Fruit fly (Drosophila melanogaster) whole organism, larva: Measurements from ENCODE around the gene mRpS33.

ENCODE experiments used
- noc ChIP-seq: fragments of 200-800 bp; sonication (Bioruptor generic); optimal IDR thresholded peaks from 3 replicates; lab custom pipeline; 2019; ENCODE audit warnings: missing biosample characterization, mild to moderate bottlenecking, missing genetic modification characterization, moderate library complexity

mRpS33 gene

DNA sequence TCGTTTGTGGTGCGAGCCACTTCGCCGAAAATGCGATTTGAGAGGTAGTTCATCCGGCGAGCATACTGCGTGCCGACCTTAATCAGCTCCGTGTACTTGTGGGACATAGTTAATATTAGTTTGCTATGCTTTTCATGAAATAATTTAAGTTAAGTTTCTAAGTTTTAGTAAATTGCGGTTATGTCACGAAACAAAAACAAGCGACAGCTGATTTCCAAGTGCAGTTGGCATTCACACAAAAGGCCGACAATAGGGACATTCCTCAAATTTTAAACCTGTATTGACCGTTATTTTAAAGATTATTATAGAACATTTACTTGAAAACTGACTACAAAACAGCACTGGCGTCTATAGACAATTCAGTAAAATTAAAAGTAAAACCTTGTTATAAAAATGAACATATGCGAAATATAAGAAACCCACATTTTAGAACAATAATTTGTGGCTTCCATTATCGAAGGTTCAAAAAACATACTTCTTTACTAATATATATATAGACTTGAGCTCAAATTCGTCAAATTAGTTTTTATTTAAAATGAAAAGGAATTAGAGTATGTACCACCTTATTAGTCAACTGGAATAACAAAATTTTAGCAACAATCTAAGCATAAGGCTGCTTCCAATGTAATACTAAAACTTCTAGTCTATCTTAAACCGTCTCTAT is at the start of gene mRpS33:
Gene mRpS33, minus strand, starts transcription at position 224 of the 664 bp plus-strand sequence.
- TF ChIP-seq noc = no peak

DNA sequence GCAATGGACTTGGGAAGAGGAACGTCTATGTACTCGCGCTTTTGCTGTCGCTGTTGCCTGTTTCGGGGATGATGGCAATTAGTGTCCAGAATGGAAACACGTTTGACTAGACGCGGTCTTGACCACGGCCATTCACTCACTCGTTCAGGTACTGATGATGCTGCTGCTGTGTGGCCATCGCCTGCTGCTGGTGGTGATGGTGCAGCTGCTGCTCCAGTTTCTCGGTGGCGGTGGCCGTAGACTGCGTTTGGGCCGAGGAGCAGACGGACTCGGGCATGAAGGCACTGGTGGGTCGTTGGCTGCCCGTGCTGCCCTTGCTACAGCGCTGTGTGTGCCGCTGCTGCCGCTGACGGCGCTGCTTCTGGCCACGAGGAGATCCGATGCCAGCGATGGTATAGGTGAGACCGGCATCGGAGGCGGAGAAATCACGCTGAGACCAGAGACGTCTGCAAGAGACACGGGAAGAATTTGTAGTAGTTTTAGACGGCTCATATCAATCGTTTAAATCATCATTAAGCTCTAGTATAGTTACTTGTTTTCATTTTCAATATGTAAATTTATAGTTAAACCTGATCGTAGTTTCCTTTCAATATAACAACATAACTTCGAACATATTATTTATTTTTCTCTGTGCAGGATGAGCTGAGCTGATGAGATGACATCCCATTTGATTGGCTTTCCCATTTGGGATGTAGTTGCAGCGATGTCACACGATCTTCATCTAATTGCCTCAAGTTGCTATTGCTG is 49.3 kb upstream of the mRpS33 start:
- TF ChIP-seq noc = no peak

DNA sequence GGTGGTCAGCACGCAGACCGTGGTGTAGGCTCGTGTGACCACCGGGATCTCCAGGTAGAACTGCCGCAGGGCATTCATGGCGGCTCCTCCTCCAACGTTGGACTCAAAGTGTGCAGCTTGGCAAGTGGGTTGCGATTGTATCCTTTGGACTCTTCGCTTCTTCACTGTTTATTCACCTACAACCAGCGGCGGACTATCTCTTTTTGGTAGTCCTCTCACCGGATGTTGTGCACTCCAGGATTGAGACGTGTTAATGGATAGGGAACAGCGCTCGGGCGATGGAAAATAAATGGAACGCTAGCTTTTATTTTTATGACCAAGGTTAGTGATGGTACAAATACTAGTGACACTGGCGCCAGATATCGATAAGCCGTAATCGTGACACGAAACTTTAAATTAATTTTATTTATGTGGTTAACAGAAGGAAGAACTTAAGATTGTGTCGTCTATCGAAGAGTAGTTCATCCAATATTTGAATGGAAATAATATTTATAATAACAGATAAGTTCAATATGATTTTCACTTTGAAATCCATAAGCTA is 47.5 kb upstream of the mRpS33 start, which contains the start of gene Der-2:
Gene Der-2, minus strand, starts transcription at position 347 of the 541 bp plus-strand sequence.
- TF ChIP-seq noc = no peak

DNA sequence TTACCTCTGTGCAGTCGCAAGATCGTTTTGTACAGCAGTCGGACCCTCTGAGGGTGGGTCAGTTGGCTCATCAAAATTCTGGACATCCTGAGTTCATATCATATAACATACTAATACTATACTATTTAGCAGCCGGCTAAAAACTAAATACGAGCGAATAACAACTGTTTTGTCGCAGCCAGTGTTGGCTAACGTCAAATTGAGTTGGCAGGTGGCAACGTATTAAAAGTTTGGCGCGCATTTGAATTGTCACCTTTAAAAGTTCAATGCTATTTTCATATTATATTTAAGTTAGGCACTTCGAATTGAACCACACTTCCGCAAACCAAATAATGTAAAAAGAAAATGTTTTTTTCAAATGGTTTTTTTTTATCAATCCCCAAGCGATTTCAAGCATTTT is 45.9 kb upstream of the mRpS33 start, which contains the start of gene Sdhaf3:
Gene Sdhaf3, minus strand, starts transcription at position 177 of the 400 bp plus-strand sequence.
- TF ChIP-seq noc = no peak

DNA sequence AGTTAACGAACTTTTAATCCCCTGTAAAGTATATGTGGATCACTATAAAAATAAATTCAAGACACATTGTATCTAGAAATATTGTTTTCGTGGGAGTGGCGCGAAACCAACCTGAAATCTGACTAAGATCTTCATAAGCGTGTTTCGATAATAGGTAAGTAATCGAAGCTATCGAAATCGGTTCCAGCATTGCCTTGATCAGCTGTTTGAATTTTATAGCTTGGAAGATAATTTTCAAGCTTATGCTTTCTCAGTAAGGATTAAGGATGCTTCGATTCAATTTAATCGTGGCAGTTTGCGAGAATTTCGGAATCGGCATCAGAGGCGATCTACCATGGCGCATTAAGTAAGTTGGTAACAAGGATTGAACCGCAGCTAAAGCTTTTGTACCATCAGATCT is 44.6 kb upstream of the mRpS33 start, which contains the start of gene Dhfr:
Gene Dhfr, plus strand, starts transcription at position 173 of the 400 bp plus-strand sequence.
- no peak for TF ChIP-seq noc

DNA sequence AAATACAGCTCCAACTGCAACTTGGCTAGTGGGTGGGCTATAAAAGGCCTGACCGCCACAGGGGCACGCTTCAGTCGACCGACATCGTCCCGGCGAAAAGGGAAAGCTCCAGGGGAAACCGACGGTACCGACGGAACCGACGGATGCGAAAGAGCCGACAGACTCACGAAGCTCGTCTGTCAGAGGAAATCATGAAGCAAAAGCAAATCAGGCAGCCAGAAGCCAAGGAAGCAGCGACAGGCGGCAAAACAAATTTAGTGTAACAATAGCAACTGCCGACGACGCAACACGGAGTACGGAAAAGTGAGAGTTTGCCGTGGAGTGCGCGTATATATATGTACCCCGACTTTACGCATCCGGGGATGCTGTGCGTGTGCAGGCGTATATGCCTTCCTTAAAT is 40.6 kb upstream of the mRpS33 start, which contains the start of gene Gyc89Db:
Gene Gyc89Db, plus strand, starts transcription at position 78 of the 400 bp plus-strand sequence.
- no peak for TF ChIP-seq noc

DNA sequence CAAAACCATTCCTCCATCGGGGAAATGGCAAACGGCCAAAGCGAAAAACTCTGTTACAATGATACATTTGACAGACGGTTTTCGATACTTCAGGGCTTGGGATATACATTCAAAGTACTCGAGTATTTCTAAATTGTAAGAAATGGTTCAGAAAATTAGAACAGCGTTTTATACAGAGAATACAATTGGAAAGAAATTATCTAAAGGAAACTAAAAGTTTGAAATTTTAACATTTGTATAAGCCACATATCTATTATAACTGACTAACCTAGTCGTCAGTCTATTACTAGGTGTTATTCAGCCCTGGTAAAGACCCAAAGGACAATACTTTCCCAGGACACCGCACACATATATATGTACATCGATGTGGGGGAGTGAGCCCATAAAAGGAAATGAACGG is 40.1 kb upstream of the mRpS33 start:
- TF ChIP-seq noc = no peak

DNA sequence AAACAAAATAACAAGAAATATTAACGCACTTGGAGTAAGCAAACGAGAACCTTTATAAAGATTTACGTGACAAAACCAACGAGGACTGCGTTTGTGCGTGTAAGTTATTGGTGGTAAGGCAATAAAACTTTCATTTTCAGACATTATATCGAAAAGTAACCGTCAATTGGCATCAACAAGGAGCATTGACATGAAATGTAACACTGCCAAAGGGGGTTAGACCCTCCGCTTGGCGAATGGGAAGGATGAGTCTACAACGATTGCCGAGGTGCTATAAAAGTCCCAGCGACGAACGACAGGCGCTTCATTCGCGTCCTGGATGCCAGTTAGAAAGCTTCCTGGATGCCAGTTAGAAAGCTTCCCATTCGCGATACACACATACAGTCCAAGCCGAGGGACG is 35.9 kb upstream of the mRpS33 start, which contains the start of gene Gyc89Da:
Gene Gyc89Da, plus strand, starts transcription at position 301 of the 400 bp plus-strand sequence.
- no peak for TF ChIP-seq noc

DNA sequence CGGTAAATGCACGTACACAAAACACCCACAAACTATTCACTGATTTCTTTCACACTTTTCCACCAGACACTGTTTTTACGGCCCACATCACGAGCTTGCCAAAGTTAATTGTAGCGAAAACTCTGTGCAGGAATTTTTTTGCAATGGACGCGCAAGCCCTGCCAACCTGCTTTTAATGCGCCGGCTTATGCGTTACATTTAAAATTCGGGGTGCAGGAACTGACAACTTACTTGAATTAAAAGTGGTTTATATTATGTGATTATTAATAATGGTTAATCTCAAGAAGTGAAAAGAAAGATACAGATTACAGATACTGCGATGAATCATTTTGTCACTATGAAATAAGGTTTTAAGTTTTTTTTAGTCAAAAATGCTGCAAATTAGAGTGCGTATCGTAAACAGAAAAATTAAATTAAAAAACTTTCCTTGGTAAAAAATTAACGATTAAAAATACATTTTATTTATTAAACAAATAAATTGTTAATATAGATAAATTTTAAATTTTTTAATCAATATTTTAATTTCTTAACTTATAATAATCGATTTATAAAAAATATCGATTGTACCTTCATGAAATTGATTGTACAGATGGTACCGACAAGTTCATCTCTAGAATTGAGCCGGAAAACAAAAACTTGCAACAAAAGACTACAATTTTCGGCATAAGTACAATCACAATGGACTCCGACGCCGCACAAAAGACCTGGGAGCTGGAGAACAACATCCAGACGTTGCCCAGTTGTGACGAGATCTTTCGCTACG is 33.3 kb upstream of the mRpS33 start, which contains the start of the genes CG42232 and CSN5:
Gene CG42232, minus strand, starts transcription at position 163 of the 763 bp plus-strand sequence.
Gene CSN5, plus strand, starts transcription at position 599 of the 763 bp plus-strand sequence.
- no peak for TF ChIP-seq noc

DNA sequence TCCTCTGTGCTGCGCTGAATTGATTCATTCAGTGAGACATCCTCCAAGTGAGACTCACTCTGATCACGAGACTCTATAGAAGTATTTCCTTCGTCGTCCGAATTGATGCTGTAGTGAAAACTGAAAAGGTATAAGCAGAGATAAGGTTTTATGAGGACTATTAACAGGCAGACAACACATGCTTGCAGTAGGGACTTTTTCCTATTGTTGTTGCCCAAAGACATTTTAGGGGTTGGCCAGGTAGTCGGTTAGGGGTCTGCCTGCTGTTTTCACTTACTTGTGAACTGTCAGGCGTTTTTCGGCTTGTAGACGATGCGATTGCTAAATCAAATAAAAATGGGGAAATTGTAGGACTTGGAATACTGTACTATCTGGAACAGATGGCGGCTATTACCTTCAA is 32.2 kb upstream of the mRpS33 start:
- TF ChIP-seq noc = no peak

DNA sequence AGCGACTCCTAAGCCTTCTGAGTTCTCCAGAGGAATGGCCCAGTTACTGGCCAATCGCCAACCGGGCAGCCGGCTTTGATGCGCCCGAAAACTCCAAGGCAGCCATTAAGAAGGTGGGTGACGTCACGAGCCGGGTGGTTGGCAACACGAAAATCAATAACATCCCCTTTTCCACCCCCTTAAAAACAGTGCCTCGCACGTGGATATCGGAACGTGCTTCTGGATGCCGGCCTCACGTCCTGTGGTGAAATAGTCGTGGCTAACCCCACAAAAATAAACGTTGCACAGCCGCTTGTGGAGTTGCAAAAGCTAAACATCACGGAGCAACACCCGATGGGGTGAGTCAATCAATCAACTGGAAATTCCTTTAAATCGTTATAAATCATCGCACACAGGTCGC is 20.2 kb upstream of the mRpS33 start:
- no peak for TF ChIP-seq noc

DNA sequence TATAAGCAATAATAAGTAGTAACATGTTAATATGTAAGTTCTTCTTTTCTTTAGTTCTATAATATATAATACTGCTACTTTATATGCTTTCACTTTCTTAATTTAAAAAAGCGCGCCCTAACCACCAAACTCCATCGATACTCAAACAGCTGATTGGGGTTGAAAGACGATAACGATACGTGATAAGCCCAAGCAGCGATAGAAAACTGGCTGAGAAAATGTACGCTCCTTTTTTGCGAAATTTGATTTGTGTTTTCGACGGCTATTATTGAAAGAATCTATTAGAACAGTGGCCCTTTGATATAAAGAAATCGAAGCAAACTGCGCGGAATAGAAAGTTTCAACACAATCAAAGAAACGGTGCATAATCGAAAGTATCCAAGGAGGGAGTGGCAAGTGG is 19.5 kb upstream of the mRpS33 start, which contains the start of gene CG14883:
Gene CG14883, plus strand, starts transcription at position 178 of the 400 bp plus-strand sequence.
- no peak for TF ChIP-seq noc

DNA sequence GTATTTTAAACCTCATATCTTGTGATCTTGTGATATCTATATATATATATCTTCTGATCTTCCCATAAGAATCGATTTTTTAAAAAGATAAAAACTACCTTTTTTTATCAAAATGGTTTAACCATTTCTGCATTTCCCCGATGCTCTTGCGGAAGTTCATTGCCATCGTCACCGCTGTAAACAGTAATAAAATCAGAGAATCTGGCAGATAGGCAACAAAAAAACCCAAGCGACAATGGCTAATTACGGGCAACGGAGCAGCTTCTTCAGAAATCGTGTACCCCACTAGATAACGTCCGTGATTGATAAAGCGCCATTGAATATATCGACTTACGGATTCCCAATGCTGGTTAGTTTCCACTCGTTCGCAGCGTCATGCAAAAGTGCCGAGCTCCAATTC is 17.8 kb upstream of the mRpS33 start, which contains the start of gene CG10405:
Gene CG10405, plus strand, starts transcription at position 301 of the 400 bp plus-strand sequence.
- no peak for TF ChIP-seq noc

DNA sequence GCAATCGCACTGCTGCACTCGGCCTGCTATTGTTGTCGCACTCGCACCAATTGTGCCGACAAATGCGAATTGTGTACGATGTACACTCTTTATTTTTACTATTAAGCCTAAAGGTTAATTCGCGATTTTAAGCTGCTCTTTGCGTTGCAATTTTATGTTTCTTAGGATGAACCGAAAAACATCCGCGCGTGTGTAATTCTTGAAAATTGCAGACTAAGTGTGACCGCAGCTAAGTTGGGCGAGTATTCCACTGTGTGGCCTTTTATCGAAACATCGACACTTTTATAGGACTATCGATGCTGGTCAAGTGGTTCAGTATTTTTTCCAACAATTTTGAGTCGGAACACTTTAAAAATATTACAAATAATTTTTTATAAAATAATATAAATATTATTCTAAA is 17.2 kb upstream of the mRpS33 start, which contains the start of gene Pak3:
Gene Pak3, minus strand, starts transcription at position 225 of the 400 bp plus-strand sequence.
- TF ChIP-seq noc = no peak

DNA sequence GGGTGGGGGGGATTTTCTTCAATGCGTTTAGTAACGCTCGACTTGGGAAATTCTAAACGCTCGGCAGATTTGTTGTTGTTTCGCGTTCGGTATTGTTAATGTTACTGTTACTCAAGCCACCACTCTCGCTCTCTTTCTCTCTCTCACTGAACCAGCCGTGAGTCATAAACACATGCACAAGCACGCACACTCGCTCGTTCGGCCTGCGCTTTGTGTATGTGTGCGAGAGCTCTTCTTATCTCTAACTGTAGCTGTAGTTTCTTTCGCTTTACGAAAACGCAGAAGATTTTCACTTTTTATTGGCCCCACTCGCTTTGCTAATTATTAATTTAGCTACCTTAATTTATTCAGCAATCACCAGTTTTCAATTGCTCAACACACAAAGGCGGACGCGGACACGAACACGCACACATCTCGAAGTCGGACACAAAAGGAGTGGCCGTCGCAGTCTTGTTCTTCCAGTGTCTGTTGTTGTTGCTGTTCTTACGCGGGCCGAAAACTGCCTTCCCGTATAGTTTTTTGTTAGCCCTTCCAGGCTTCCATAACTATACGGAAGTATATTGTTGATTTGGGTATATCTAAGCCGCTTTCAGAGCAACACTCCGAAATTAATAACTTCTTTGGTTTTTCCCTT is 16.7 kb upstream of the mRpS33 start:
- TF ChIP-seq noc = no peak
